Fruit fly (Drosophila melanogaster) whole organism, embryonic: Measurements from ENCODE around the gene CG14535.

ENCODE experiments used
- Adf1 ChIP-seq: fragments of 200-800 bp; sonication (Bioruptor generic); IDR thresholded peaks from 2 replicates; pipeline ENCODE4 v1.3.6; 2022; ENCODE audit warnings: missing biosample characterization, missing genetic modification characterization
- CG10209 ChIP-seq: fragments of 200-800 bp; sonication (Bioruptor generic); optimal IDR thresholded peaks from 3 replicates; lab custom pipeline; 2017; ENCODE audit warnings: missing biosample characterization, mild to moderate bottlenecking, missing genetic modification characterization, missing genetic modification reagents
- CG10321 ChIP-seq: fragments of 200-800 bp; sonication (Bioruptor generic); IDR thresholded peaks from 2 replicates; pipeline ENCODE4 v1.3.6; 2022; ENCODE audit warnings: missing biosample characterization, missing genetic modification characterization
- CG10654 ChIP-seq: fragments of 200-800 bp; sonication (Bioruptor generic); optimal IDR thresholded peaks from 2 replicates; lab custom pipeline; 2016; ENCODE audit warnings: missing biosample characterization, missing genetic modification characterization
- CG11560 ChIP-seq: fragments of 200-800 bp; sonication (Bioruptor generic); IDR thresholded peaks from 3 replicates; pipeline ENCODE4 v1.3.6; 2022; ENCODE audit warnings: missing biosample characterization, missing genetic modification characterization
- CG12769 ChIP-seq: fragments of 200-800 bp; sonication (Bioruptor generic); optimal IDR thresholded peaks from 2 replicates; lab custom pipeline; 2019; ENCODE audit warnings: missing biosample characterization, mild to moderate bottlenecking, missing genetic modification characterization, moderate library complexity
- CG13894 ChIP-seq: fragments of 200-800 bp; sonication (Bioruptor generic); optimal IDR thresholded peaks from 3 replicates; lab custom pipeline; 2018; ENCODE audit warnings: missing biosample characterization, mild to moderate bottlenecking, missing genetic modification characterization, moderate library complexity
- CG14441 ChIP-seq: fragments of 200-800 bp; sonication (Bioruptor generic); IDR thresholded peaks from 2 replicates; pipeline ENCODE4 v1.3.6; 2022; ENCODE audit warnings: missing biosample characterization, missing genetic modification characterization
- CG16813 ChIP-seq: fragments of 200-800 bp; sonication (Bioruptor generic); IDR thresholded peaks from 3 replicates; pipeline ENCODE4 v1.3.6; 2022; ENCODE audit warnings: missing biosample characterization, missing genetic modification characterization; ENCODE audit not compliant: partially characterized antibody
- CG17361 ChIP-seq: fragments of 200-800 bp; sonication (Bioruptor generic); IDR thresholded peaks from 3 replicates; pipeline ENCODE4 v1.3.6; 2022; ENCODE audit warnings: missing biosample characterization, missing genetic modification characterization
- CG2129 ChIP-seq: fragments of 200-800 bp; sonication (Bioruptor generic); IDR thresholded peaks from 2 replicates; pipeline ENCODE4 v1.3.6; 2022; ENCODE audit warnings: missing biosample characterization, missing genetic modification characterization; ENCODE audit not compliant: partially characterized antibody
- CG30431 ChIP-seq: fragments of 200-800 bp; sonication (Bioruptor generic); optimal IDR thresholded peaks from 2 replicates; lab custom pipeline; 2017; ENCODE audit warnings: missing biosample characterization, missing genetic modification characterization
- CG31441 ChIP-seq: fragments of 200-800 bp; sonication (Bioruptor generic); IDR thresholded peaks from 2 replicates; pipeline ENCODE4 v1.3.6; 2022; ENCODE audit warnings: missing biosample characterization, missing genetic modification characterization
- CG33557 ChIP-seq: fragments of 200-800 bp; sonication (Bioruptor generic); optimal IDR thresholded peaks from 2 replicates; lab custom pipeline; 2019; ENCODE audit warnings: missing biosample characterization, mild to moderate bottlenecking, missing genetic modification characterization, moderate library complexity
- CG3407 ChIP-seq: fragments of 200-800 bp; sonication (Bioruptor generic); optimal IDR thresholded peaks from 2 replicates; lab custom pipeline; 2018; ENCODE audit warnings: missing biosample characterization, mild to moderate bottlenecking, missing genetic modification characterization
- CG7357 ChIP-seq: fragments of 200-800 bp; sonication (Bioruptor generic); IDR thresholded peaks from 3 replicates; pipeline ENCODE4 v1.3.6; 2022; ENCODE audit warnings: missing biosample characterization, missing genetic modification characterization
- CG7786 ChIP-seq: fragments of 200-800 bp; sonication (Bioruptor generic); optimal IDR thresholded peaks from 2 replicates; lab custom pipeline; 2016; ENCODE audit warnings: missing biosample characterization, missing genetic modification characterization
- CG8388 ChIP-seq: fragments of 200-800 bp; sonication (Bioruptor generic); optimal IDR thresholded peaks from 2 replicates; lab custom pipeline; 2019; ENCODE audit warnings: missing biosample characterization, mild to moderate bottlenecking, missing genetic modification characterization, moderate library complexity
- CoRest ChIP-seq: fragments of 200-800 bp; sonication (Bioruptor generic); optimal IDR thresholded peaks from 3 replicates; lab custom pipeline; 2018; ENCODE audit warnings: missing biosample characterization, mild to moderate bottlenecking, missing genetic modification characterization, moderate library complexity
- D ChIP-seq, 2 experiments: fragments of 200-800 bp in 1 of 2; fragments of >200 bp in 1 of 2; sonication (Bioruptor generic) in 1 of 2; optimal IDR thresholded peaks; 2 replicates in 1 of 2; 3 replicates in 1 of 2; lab custom pipeline; 2017; ENCODE audit warnings: mild to moderate bottlenecking in 1 of 2, missing biosample characterization in 1 of 2, missing genetic modification characterization in 1 of 2, missing genetic modification reagents in 1 of 2
- Dp ChIP-seq: fragments of 200-800 bp; sonication (Bioruptor generic); optimal IDR thresholded peaks from 2 replicates; lab custom pipeline; 2018; ENCODE audit warnings: missing biosample characterization, mild to moderate bottlenecking, missing genetic modification characterization, moderate library complexity
- ERR ChIP-seq: fragments of 200-800 bp; sonication (Bioruptor generic); optimal IDR thresholded peaks from 2 replicates; lab custom pipeline; 2016; ENCODE audit warnings: missing biosample characterization, missing genetic modification characterization
- Elba2 ChIP-seq: fragments of 200-800 bp; sonication (Bioruptor generic); optimal IDR thresholded peaks from 3 replicates; lab custom pipeline; 2016; ENCODE audit warnings: missing biosample characterization, missing genetic modification characterization
- MTF-1 ChIP-seq: fragments of 200-800 bp; sonication (Bioruptor generic); optimal IDR thresholded peaks from 2 replicates; lab custom pipeline; 2018; ENCODE audit warnings: missing biosample characterization, mild to moderate bottlenecking, missing genetic modification characterization, borderline replicate concordance
- Max ChIP-seq: fragments of 200-800 bp; sonication (Bioruptor generic); optimal IDR thresholded peaks from 2 replicates; lab custom pipeline; 2016; ENCODE audit warnings: missing biosample characterization, mild to moderate bottlenecking, missing genetic modification characterization
- Mes4 ChIP-seq: fragments of 200-800 bp; sonication (Bioruptor generic); optimal IDR thresholded peaks from 2 replicates; lab custom pipeline; 2016; ENCODE audit warnings: missing biosample characterization, missing genetic modification characterization
- NC2β ChIP-seq: fragments of 200-800 bp; sonication (Bioruptor generic); optimal IDR thresholded peaks from 2 replicates; lab custom pipeline; 2016; ENCODE audit warnings: missing biosample characterization, missing genetic modification characterization
- Neu2 ChIP-seq: fragments of 200-800 bp; sonication (Bioruptor generic); optimal IDR thresholded peaks from 3 replicates; lab custom pipeline; 2016; ENCODE audit warnings: missing biosample characterization, missing genetic modification characterization, borderline replicate concordance
- PHDP ChIP-seq: fragments of 200-800 bp; sonication (Bioruptor generic); optimal IDR thresholded peaks from 3 replicates; lab custom pipeline; 2018; ENCODE audit warnings: missing biosample characterization, mild to moderate bottlenecking, missing genetic modification characterization, moderate library complexity
- Ptx1 ChIP-seq: fragments of 200-800 bp; sonication (Bioruptor generic); IDR thresholded peaks from 2 replicates; pipeline ENCODE4 v1.3.6; 2022; ENCODE audit warnings: missing biosample characterization, missing genetic modification characterization
- Rx ChIP-seq: fragments of 200-800 bp; sonication (Bioruptor generic); IDR thresholded peaks from 2 replicates; pipeline ENCODE4 v1.3.6; 2022; ENCODE audit warnings: missing biosample characterization, missing genetic modification characterization
- Xbp1 ChIP-seq: fragments of 200-800 bp; sonication (Bioruptor generic); optimal IDR thresholded peaks from 3 replicates; lab custom pipeline; 2016; ENCODE audit warnings: missing biosample characterization, mild to moderate bottlenecking, missing genetic modification characterization
- cato ChIP-seq: fragments of 200-800 bp; sonication (Bioruptor generic); optimal IDR thresholded peaks from 2 replicates; lab custom pipeline; 2016; ENCODE audit warnings: missing biosample characterization, missing genetic modification characterization, borderline replicate concordance
- cg ChIP-seq: fragments of 200-800 bp; sonication (Bioruptor generic); optimal IDR thresholded peaks from 3 replicates; lab custom pipeline; 2019; ENCODE audit warnings: missing biosample characterization, mild to moderate bottlenecking, missing genetic modification characterization, moderate library complexity
- crol ChIP-seq: fragments of 200-800 bp; sonication (Bioruptor generic); IDR thresholded peaks from 2 replicates; pipeline ENCODE4 v1.3.6; 2022; ENCODE audit warnings: missing biosample characterization, missing genetic modification characterization
- dati ChIP-seq: fragments of 200-800 bp; sonication (Bioruptor generic); IDR thresholded peaks from 2 replicates; pipeline ENCODE4 v1.3.6; 2022; ENCODE audit warnings: missing biosample characterization, missing genetic modification characterization
- dmrt99B ChIP-seq: fragments of 200-800 bp; sonication (Bioruptor generic); optimal IDR thresholded peaks from 2 replicates; lab custom pipeline; 2018; ENCODE audit warnings: missing biosample characterization, mild to moderate bottlenecking, missing genetic modification characterization, moderate library complexity
- emc ChIP-seq: fragments of 200-800 bp; sonication (Bioruptor generic); optimal IDR thresholded peaks from 2 replicates; lab custom pipeline; 2016; ENCODE audit warnings: missing biosample characterization, missing genetic modification characterization
- grn ChIP-seq: fragments of 200-800 bp; sonication (Bioruptor generic); optimal IDR thresholded peaks from 3 replicates; lab custom pipeline; 2017; ENCODE audit warnings: missing biosample characterization, missing genetic modification characterization
- h ChIP-seq: fragments of >200 bp; optimal IDR thresholded peaks from 2 replicates; lab custom pipeline; 2017
- hth ChIP-seq: fragments of >200 bp; optimal IDR thresholded peaks from 2 replicates; lab custom pipeline; 2017; ENCODE audit warnings: inconsistent platforms
- inv ChIP-seq: fragments of 200-800 bp; sonication (Bioruptor generic); IDR thresholded peaks from 2 replicates; pipeline ENCODE4 v1.3.6; 2022; ENCODE audit warnings: missing biosample characterization, missing genetic modification characterization; ENCODE audit not compliant: partially characterized antibody
- jing ChIP-seq: fragments of 200-800 bp; sonication (Bioruptor generic); optimal IDR thresholded peaks from 2 replicates; lab custom pipeline; 2018; ENCODE audit warnings: missing biosample characterization, mild to moderate bottlenecking, missing genetic modification characterization
- lbe ChIP-seq: fragments of 200-800 bp; sonication (Bioruptor generic); optimal IDR thresholded peaks from 2 replicates; lab custom pipeline; 2016; ENCODE audit warnings: missing biosample characterization, mild to moderate bottlenecking, missing genetic modification characterization
- lmd ChIP-seq: fragments of 200-800 bp; sonication (Bioruptor generic); IDR thresholded peaks from 2 replicates; pipeline ENCODE4 v1.3.6; 2022; ENCODE audit warnings: missing biosample characterization, missing genetic modification characterization
- luna ChIP-seq: fragments of 200-800 bp; sonication (Bioruptor generic); optimal IDR thresholded peaks from 2 replicates; lab custom pipeline; 2016; ENCODE audit warnings: missing biosample characterization, missing genetic modification characterization
- otp ChIP-seq: fragments of 200-800 bp; sonication (Bioruptor generic); IDR thresholded peaks from 3 replicates; pipeline ENCODE4, ENCODE4 v1.3.6; 2022; ENCODE audit warnings: missing biosample characterization, missing genetic modification characterization
- p53 ChIP-seq: fragments of 200-800 bp; sonication (Bioruptor generic); optimal IDR thresholded peaks from 2 replicates; lab custom pipeline; 2016; ENCODE audit warnings: missing biosample characterization, missing genetic modification characterization
- sd ChIP-seq: fragments of 200-800 bp; sonication (Bioruptor generic); optimal IDR thresholded peaks from 3 replicates; lab custom pipeline; 2018; ENCODE audit warnings: missing biosample characterization, mild to moderate bottlenecking, missing genetic modification characterization, moderate library complexity

CG14535 gene

DNA sequence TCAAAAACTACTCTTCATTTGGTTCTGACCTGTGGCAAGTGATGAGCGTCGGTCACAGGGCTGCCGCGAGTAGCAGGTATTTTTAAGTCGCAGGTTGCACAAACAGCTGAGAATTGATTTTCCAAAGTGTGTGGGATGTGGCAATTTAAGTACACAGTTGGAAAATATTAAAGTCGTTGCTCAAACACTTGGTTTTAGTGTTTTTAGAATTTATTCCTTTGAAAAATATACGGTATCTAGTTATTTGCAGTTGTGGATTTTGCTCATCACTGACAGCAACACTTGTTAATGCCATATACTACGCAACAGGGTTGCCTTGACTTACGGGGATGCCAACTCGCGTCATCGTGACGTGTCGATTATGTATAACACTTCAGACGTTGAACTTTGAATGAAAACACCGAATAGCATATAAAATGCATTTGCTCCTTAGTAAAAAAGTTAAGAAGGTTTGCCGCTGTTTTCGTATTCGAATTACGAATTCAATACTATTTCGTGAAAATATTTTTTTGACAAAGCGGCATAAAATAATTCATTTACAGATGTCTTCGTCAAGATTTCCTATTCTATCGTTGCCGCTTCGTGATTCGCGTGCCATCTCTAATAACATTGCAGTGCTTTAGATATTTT is 55.4 kb downstream of the CG14535 start, which contains the start of the genes Herp and r2d2 (continued):
- TF ChIP-seq CG10209 (GFP tag; lab: Kevin White, UChicago): peak; percentile 88
- TF ChIP-seq CG8388: peak; percentile 73
- TF ChIP-seq D (optimal IDR thresholded peaks at IDR 0.05; lab: Kevin White, UChicago): no peak
- TF ChIP-seq D (GFP tag; optimal IDR thresholded peaks at IDR 0.05; lab: Kevin White, UChicago): peak; percentile 82
- peak; percentile 87 for TF ChIP-seq CG14441 (GFP tag; lab: Robert Waterston, UW)
- TF ChIP-seq Neu2: peak; percentile 72
- TF ChIP-seq dmrt99B (tag; lab: Kevin White, UChicago): peak; percentile 87
- TF ChIP-seq otp (GFP tag; lab: Robert Waterston, UW): peak; percentile 67; the same call in 1 of the 3 replicates
- TF ChIP-seq Xbp1: peak; percentile 100
- TF ChIP-seq CG30431 (GFP tag; lab: Kevin White, UChicago): peak; percentile 69
- peak; percentile 92 for TF ChIP-seq Max (GFP tag; lab: Kevin White, UChicago)
- peak; percentile 34 for TF ChIP-seq Elba2 (GFP tag; lab: Kevin White, UChicago)
- TF ChIP-seq inv (GFP tag; lab: Robert Waterston, UW): peak; percentile 73
- peak; percentile 87 for TF ChIP-seq CG33557
- no peak for TF ChIP-seq hth (lab: Kevin White, UChicago)
- peak; percentile 83 for TF ChIP-seq CG10654 (GFP tag; lab: Kevin White, UChicago)
- peak; percentile 96 for TF ChIP-seq CG31441 (GFP tag; lab: Robert Waterston, UW)
- peak; percentile 28 for TF ChIP-seq grn (GFP tag; lab: Kevin White, UChicago)
- peak; percentile 82 for TF ChIP-seq ERR (GFP tag; lab: Kevin White, UChicago)
- TF ChIP-seq NC2β (GFP tag; lab: Kevin White, UChicago): peak; percentile 90
- TF ChIP-seq CG7357 (GFP tag; lab: Robert Waterston, UW): peak; percentile 80
- peak; percentile 65 for TF ChIP-seq CG3407 (GFP tag; lab: Kevin White, UChicago)
- peak; percentile 86 for TF ChIP-seq Mes4
- TF ChIP-seq Ptx1 (GFP tag; lab: Robert Waterston, UW): peak; percentile 91
- peak; percentile 88 for TF ChIP-seq PHDP (tag; lab: Kevin White, UChicago)
- no peak for TF ChIP-seq h (lab: Kevin White, UChicago)
- TF ChIP-seq CG12769 (tag; lab: Kevin White, UChicago): peak; percentile 95
- 0 out of 2 replicates have a peak, but pooled peaks have one; percentile 24 for TF ChIP-seq CG10321 (GFP tag; lab: Robert Waterston, UW)
- TF ChIP-seq MTF-1 (GFP tag; lab: Kevin White, UChicago): peak; percentile 61
- TF ChIP-seq cg (GFP tag; lab: Kevin White, UChicago): no peak
- TF ChIP-seq emc: peak; percentile 79
- peak; percentile 12 for TF ChIP-seq Dp (GFP tag; lab: Kevin White, UChicago)
- 0 out of 2 replicates have a peak, but pooled peaks have one; percentile 36 for TF ChIP-seq dati (GFP tag; lab: Robert Waterston, UW)
- TF ChIP-seq p53 (GFP tag; lab: Kevin White, UChicago): peak; percentile 92
- TF ChIP-seq jing: peak; percentile 70
- peak; percentile 95 for TF ChIP-seq CoRest (tag; lab: Kevin White, UChicago)
- TF ChIP-seq CG7786 (GFP tag; lab: Kevin White, UChicago): peak; percentile 95
- peak; percentile 66 for TF ChIP-seq cato (GFP tag; lab: Kevin White, UChicago)
- peak; percentile 75 for TF ChIP-seq sd
- TF ChIP-seq CG13894 (tag; lab: Kevin White, UChicago): peak; percentile 93
- TF ChIP-seq Adf1 (GFP tag; lab: Robert Waterston, UW): peak; percentile 64
- peak; percentile 83 for TF ChIP-seq CG11560 (tag; lab: Robert Waterston, UW)
- peak; percentile 79 for TF ChIP-seq CG16813 (GFP tag; lab: Robert Waterston, UW)
- peak; percentile 8 for TF ChIP-seq lbe (GFP tag; lab: Kevin White, UChicago)
- TF ChIP-seq lmd: peak; percentile 90
- peak; percentile 45 for TF ChIP-seq CG2129
- peak; percentile 94 for TF ChIP-seq CG17361
- peak; percentile 78 for TF ChIP-seq luna (GFP tag; lab: Kevin White, UChicago)
- TF ChIP-seq Rx: peak; percentile 78
- TF ChIP-seq crol (GFP tag; lab: Robert Waterston, UW): peak; percentile 53; the same call in 1 of the 2 replicates
